Worm (Caenorhabditis elegans) whole organism, L3 larva: ENCODE results near the gene C29F9.8.

Source experiments
- ama-1 ChIP-seq: fragments of 150-350 bp; optimal IDR thresholded peaks from 2 replicates; lab custom pipeline; 2018
- ceh-16 ChIP-seq: sonication (generic microtip); optimal IDR thresholded peaks from 2 replicates; lab custom pipeline; 2017; ENCODE audit warnings: missing biosample characterization, missing genetic modification characterization
- ceh-82 ChIP-seq: fragments of 150-350 bp; optimal IDR thresholded peaks from 2 replicates; lab custom pipeline; 2014; ENCODE audit warnings: missing biosample characterization, missing genetic modification characterization
- elt-3 ChIP-seq, 3 experiments: fragments of 150-350 bp in 1 of 3; sonication (generic microtip) in 2 of 3; optimal IDR thresholded peaks; 2 replicates in 2 of 3; 4 replicates in 1 of 3; lab custom pipeline; 2014 to 2017; ENCODE audit warnings: missing biosample characterization in 3 of 3, missing genetic modification characterization in 3 of 3
- fkh-10 ChIP-seq: sonication (generic microtip); optimal IDR thresholded peaks from 2 replicates; lab custom pipeline; 2017; ENCODE audit warnings: missing biosample characterization, missing genetic modification reagents, missing genetic modification characterization
- nfya-1 ChIP-seq: sonication (generic microtip); optimal IDR thresholded peaks from 2 replicates; lab custom pipeline; 2017; ENCODE audit warnings: missing genetic modification characterization, mild to moderate bottlenecking, missing compliant biosample characterization, antibody characterized with exemption, moderate library complexity; ENCODE audit not compliant: insufficient read depth
- nhr-237 ChIP-seq: fragments of 150-350 bp; optimal IDR thresholded peaks from 2 replicates; lab custom pipeline; 2014; ENCODE audit warnings: missing biosample characterization, missing genetic modification characterization
- pha-4 ChIP-seq: fragments of 150-350 bp; optimal IDR thresholded peaks from 2 replicates; lab custom pipeline; 2014; ENCODE audit warnings: missing biosample characterization, missing genetic modification reagents, missing genetic modification characterization
- pqm-1 ChIP-seq: fragments of 150-350 bp; optimal IDR thresholded peaks from 2 replicates; lab custom pipeline; 2017; ENCODE audit warnings: missing biosample characterization, missing genetic modification characterization, inconsistent platforms
- unc-39 ChIP-seq: sonication (generic microtip); optimal IDR thresholded peaks from 4 replicates; lab custom pipeline; 2017; ENCODE audit warnings: missing biosample characterization, missing genetic modification characterization
- ztf-11 ChIP-seq: fragments of 150-350 bp; optimal IDR thresholded peaks from 2 replicates; lab custom pipeline; 2014; ENCODE audit warnings: missing biosample characterization, missing genetic modification characterization
- ztf-4 ChIP-seq: fragments of 150-350 bp; optimal IDR thresholded peaks from 2 replicates; lab custom pipeline; 2014; ENCODE audit warnings: missing biosample characterization, missing genetic modification characterization

ce11 chrIII:114603-115002, 17.7 kb upstream of the C29F9.8 start, which contains the start of gene C29F9.6:
- TF ChIP-seq nhr-237 (tag; lab: Kevin White, UChicago) (no peak), fkh-10 (GFP tag; lab: Kevin White, UChicago) (no peak), ztf-4 (tag; lab: Kevin White, UChicago) (no peak), ama-1 (lab: Kevin White, UChicago) (no peak), ztf-11 (no peak), pqm-1 (tag; lab: Kevin White, UChicago) (no peak), elt-3 (tag; optimal IDR thresholded peaks at IDR 0.05; lab: Kevin White, UChicago) (no peak), ceh-16 (no peak), ceh-82 (tag; lab: Kevin White, UChicago) (no peak), pha-4 (tag; lab: Kevin White, UChicago) (no peak), unc-39 (no peak), nfya-1 (tag; lab: Kevin White, UChicago) (no peak)
